Worm (Caenorhabditis elegans): Measurements from ENCODE around the gene twk-9.

ce11 chrIV:9651234-9651633, 41.7 kb upstream of the twk-9 start, which contains the start of gene chca-1:
- TF ChIP-seq unc-120 (tag; optimal IDR thresholded peaks at IDR 0.05; ENCODE audit: poor library complexity, severe bottlenecking) (no peak), snpc-4 (tag; optimal IDR thresholded peaks at IDR 0.05) (no peak), flh-1 (GFP tag; optimal IDR thresholded peaks at IDR 0.05) (no peak), lsy-2 (tag; optimal IDR thresholded peaks at IDR 0.05) (no peak), lin-13 (tag; optimal IDR thresholded peaks at IDR 0.05) (no peak), ces-1 (GFP tag; optimal IDR thresholded peaks at IDR 0.05) (no peak), unc-62 (GFP tag; optimal IDR thresholded peaks at IDR 0.05) (no peak), elt-1 (tag; optimal IDR thresholded peaks at IDR 0.05; ENCODE audit: borderline replicate concordance, insufficient read depth) (no peak), unc-39 (tag; optimal IDR thresholded peaks at IDR 0.05) (no peak), ztf-11 (tag; optimal IDR thresholded peaks at IDR 0.05) (no peak), blmp-1 (tag; optimal IDR thresholded peaks at IDR 0.05) (no peak), ham-2 (GFP tag; optimal IDR thresholded peaks at IDR 0.05) (no peak)

All from whole organism, mixed stage, embryonic.